Worm (Caenorhabditis elegans) whole organism, late embryonic: ENCODE measurements around the gene fbxl-1.

Experiments
- C38D4.7 ChIP-seq: fragments of 200-800 bp; sonication (Bioruptor generic); optimal IDR thresholded peaks from 2 replicates; lab custom pipeline; 2018; ENCODE audit warnings: mild to moderate bottlenecking, missing genetic modification characterization, moderate library complexity, missing compliant biosample characterization
- F13H6.1 ChIP-seq: sonication (generic microtip); optimal IDR thresholded peaks from 2 replicates; lab custom pipeline; 2016; ENCODE audit warnings: missing genetic modification characterization, missing compliant biosample characterization
- K02D7.2 ChIP-seq: sonication (generic microtip); optimal IDR thresholded peaks from 2 replicates; lab custom pipeline; 2017; ENCODE audit warnings: mild to moderate bottlenecking, missing genetic modification characterization, missing compliant biosample characterization
- T23F11.4 ChIP-seq: fragments of 200-800 bp; sonication (Bioruptor generic); optimal IDR thresholded peaks from 2 replicates; lab custom pipeline; 2018; ENCODE audit warnings: mild to moderate bottlenecking, missing genetic modification characterization, missing compliant biosample characterization
- Y22D7AL.16 ChIP-seq: sonication (generic microtip); optimal IDR thresholded peaks from 2 replicates; lab custom pipeline; 2016; ENCODE audit warnings: missing genetic modification characterization, missing compliant biosample characterization
- ahr-1 ChIP-seq: sonication (generic microtip); optimal IDR thresholded peaks from 2 replicates; lab custom pipeline; 2016; ENCODE audit warnings: missing genetic modification characterization, missing compliant biosample characterization
- ceh-14 ChIP-seq: sonication (generic microtip); optimal IDR thresholded peaks from 2 replicates; lab custom pipeline; 2016; ENCODE audit warnings: missing genotype, missing genetic modification characterization, missing compliant biosample characterization
- ceh-18 ChIP-seq: sonication (generic microtip); optimal IDR thresholded peaks from 2 replicates; lab custom pipeline; 2016; ENCODE audit warnings: missing genetic modification characterization, missing compliant biosample characterization
- ceh-2 ChIP-seq: sonication (generic microtip); optimal IDR thresholded peaks from 2 replicates; lab custom pipeline; 2016; ENCODE audit warnings: missing genotype, missing genetic modification characterization, missing compliant biosample characterization
- ceh-6 ChIP-seq: fragments of 200-800 bp; sonication (Bioruptor generic); optimal IDR thresholded peaks from 2 replicates; lab custom pipeline; 2018; ENCODE audit warnings: mild to moderate bottlenecking, missing genetic modification characterization, missing compliant biosample characterization
- dve-1 ChIP-seq: sonication (generic microtip); optimal IDR thresholded peaks from 2 replicates; lab custom pipeline; 2017; ENCODE audit warnings: antibody characterized with exemption, mild to moderate bottlenecking, missing genetic modification characterization, missing compliant biosample characterization
- ets-4 ChIP-seq: sonication (generic microtip); optimal IDR thresholded peaks from 2 replicates; lab custom pipeline; 2016; ENCODE audit warnings: missing genetic modification characterization, missing compliant biosample characterization
- eyg-1 ChIP-seq: sonication (generic microtip); optimal IDR thresholded peaks from 2 replicates; lab custom pipeline; 2016; ENCODE audit warnings: missing genotype, missing genetic modification characterization, missing compliant biosample characterization
- fkh-6 ChIP-seq: sonication (generic microtip); optimal IDR thresholded peaks from 2 replicates; lab custom pipeline; 2016; ENCODE audit warnings: missing genetic modification characterization, missing compliant biosample characterization
- gmeb-2 ChIP-seq: sonication (generic microtip); optimal IDR thresholded peaks from 2 replicates; lab custom pipeline; 2016; ENCODE audit warnings: missing genetic modification characterization, inconsistent platforms, missing compliant biosample characterization
- hlh-15 ChIP-seq: sonication (generic microtip); optimal IDR thresholded peaks from 2 replicates; lab custom pipeline; 2016; ENCODE audit warnings: missing genetic modification characterization, missing compliant biosample characterization
- hlh-30 ChIP-seq: sonication (generic microtip); optimal IDR thresholded peaks from 2 replicates; lab custom pipeline; 2017; ENCODE audit warnings: antibody characterized with exemption, missing genetic modification characterization, missing compliant biosample characterization; ENCODE audit not compliant: insufficient read depth
- hlh-8 ChIP-seq: sonication (generic microtip); optimal IDR thresholded peaks from 2 replicates; lab custom pipeline; 2016; ENCODE audit warnings: missing genotype, missing genetic modification characterization, missing compliant biosample characterization
- lim-6 ChIP-seq: sonication (generic microtip); optimal IDR thresholded peaks from 2 replicates; lab custom pipeline; 2016; ENCODE audit warnings: missing genetic modification characterization, missing compliant biosample characterization
- lin-11 ChIP-seq: fragments of 200-800 bp; sonication (Bioruptor generic); optimal IDR thresholded peaks from 2 replicates; lab custom pipeline; 2018; ENCODE audit warnings: mild to moderate bottlenecking, missing genetic modification characterization, missing compliant biosample characterization
- madf-2 ChIP-seq: sonication (generic microtip); optimal IDR thresholded peaks from 2 replicates; lab custom pipeline; 2017; ENCODE audit warnings: missing genetic modification characterization, missing compliant biosample characterization
- mec-3 ChIP-seq: sonication (generic microtip); optimal IDR thresholded peaks from 2 replicates; lab custom pipeline; 2016; ENCODE audit warnings: borderline replicate concordance, missing genetic modification characterization, missing compliant biosample characterization
- nfya-1 ChIP-seq: sonication (generic microtip); optimal IDR thresholded peaks from 2 replicates; lab custom pipeline; 2017; ENCODE audit warnings: missing genetic modification characterization, mild to moderate bottlenecking, missing compliant biosample characterization, antibody characterized with exemption, moderate library complexity
- nhr-11 ChIP-seq: fragments of 150-350 bp; optimal IDR thresholded peaks from 2 replicates; lab custom pipeline; 2014; ENCODE audit warnings: missing biosample characterization, missing genetic modification characterization
- nhr-232 ChIP-seq: sonication (generic microtip); optimal IDR thresholded peaks from 2 replicates; lab custom pipeline; 2016; ENCODE audit warnings: missing genetic modification characterization, missing compliant biosample characterization
- odd-2 ChIP-seq: sonication (generic microtip); optimal IDR thresholded peaks from 2 replicates; lab custom pipeline; 2017; ENCODE audit warnings: antibody characterized with exemption, mild to moderate bottlenecking, missing genetic modification characterization, missing compliant biosample characterization
- pax-1 ChIP-seq: fragments of 150-350 bp; optimal IDR thresholded peaks from 2 replicates; lab custom pipeline; 2014; ENCODE audit warnings: missing biosample characterization, missing genetic modification characterization
- pha-2 ChIP-seq: sonication (generic microtip); optimal IDR thresholded peaks from 2 replicates; lab custom pipeline; 2017; ENCODE audit warnings: mild to moderate bottlenecking, missing genetic modification characterization, missing compliant biosample characterization
- pha-4 ChIP-seq: fragments of 150-350 bp; optimal IDR thresholded peaks from 2 replicates; lab custom pipeline; 2018; ENCODE audit warnings: missing biosample characterization, missing genetic modification reagents, missing genetic modification characterization
- pqm-1 ChIP-seq: sonication (generic microtip); optimal IDR thresholded peaks from 2 replicates; lab custom pipeline; 2016; ENCODE audit warnings: missing genetic modification characterization, missing compliant biosample characterization
- pros-1 ChIP-seq: fragments of 150-350 bp; optimal IDR thresholded peaks from 2 replicates; lab custom pipeline; 2014; ENCODE audit warnings: missing biosample characterization, missing genetic modification reagents, missing genetic modification characterization
- ref-2 ChIP-seq: sonication (generic microtip); optimal IDR thresholded peaks from 2 replicates; lab custom pipeline; 2016; ENCODE audit warnings: missing genetic modification characterization, missing compliant biosample characterization
- sdc-2 ChIP-seq: sonication (generic microtip); optimal IDR thresholded peaks from 2 replicates; lab custom pipeline; 2016; ENCODE audit warnings: missing genotype, missing genetic modification characterization, missing compliant biosample characterization
- sox-2 ChIP-seq: fragments of 200-800 bp; sonication (Bioruptor generic); IDR thresholded peaks from 2 replicates; pipeline ENCODE4 v1.3.6; 2022; ENCODE audit warnings: missing genetic modification reagents, missing genetic modification characterization, missing compliant biosample characterization
- sox-4 ChIP-seq: sonication (generic microtip); optimal IDR thresholded peaks from 2 replicates; lab custom pipeline; 2017; ENCODE audit warnings: mild to moderate bottlenecking, missing genetic modification characterization, inconsistent platforms, missing compliant biosample characterization
- syd-9 ChIP-seq: sonication (generic microtip); optimal IDR thresholded peaks from 2 replicates; lab custom pipeline; 2016; ENCODE audit warnings: mild to moderate bottlenecking, missing genetic modification characterization, moderate library complexity, missing compliant biosample characterization
- tbx-7 ChIP-seq: sonication (generic microtip); optimal IDR thresholded peaks from 2 replicates; lab custom pipeline; 2016; ENCODE audit warnings: missing genotype, missing genetic modification characterization, missing compliant biosample characterization
- ttx-3 ChIP-seq: sonication (generic microtip); optimal IDR thresholded peaks from 2 replicates; lab custom pipeline; 2016; ENCODE audit warnings: missing genetic modification reagents, missing genetic modification characterization, missing compliant biosample characterization
- unc-3 ChIP-seq, 2 experiments: fragments of 200-800 bp in 1 of 2; sonication (Bioruptor generic) in 1 of 2; sonication (generic microtip) in 1 of 2; conservative IDR thresholded peaks in 1 of 2; optimal IDR thresholded peaks in 1 of 2; 2 replicates each; pipeline versions ENCODE4 v1.3.6 to Lab custom; 2016 to 2022; ENCODE audit warnings: missing compliant biosample characterization in 2 of 2, missing genetic modification characterization in 2 of 2, missing genetic modification reagents in 1 of 2
- unc-55 ChIP-seq: sonication (generic microtip); optimal IDR thresholded peaks from 2 replicates; lab custom pipeline; 2017; ENCODE audit warnings: missing biosample characterization, missing genetic modification reagents, missing genetic modification characterization
- unc-86 ChIP-seq: sonication (generic microtip); optimal IDR thresholded peaks from 2 replicates; lab custom pipeline; 2016; ENCODE audit warnings: missing genetic modification characterization, missing compliant biosample characterization
- ztf-16 ChIP-seq: sonication (generic microtip); optimal IDR thresholded peaks from 2 replicates; lab custom pipeline; 2017; ENCODE audit warnings: missing genetic modification characterization, missing compliant biosample characterization

The fbxl-1 gene

ce11 chrIII:8250007-8250683, 22.5 kb downstream of the fbxl-1 start, which contains the start of gene knl-1 (continued):
- no peak for TF ChIP-seq sdc-2
- no peak for TF ChIP-seq ceh-18 (tag; lab: Kevin White, UChicago)
- peak; percentile 20 for TF ChIP-seq madf-2 (tag; lab: Kevin White, UChicago)
- TF ChIP-seq unc-86 (tag; lab: Kevin White, UChicago): peak; percentile 25
- TF ChIP-seq ets-4 (tag; lab: Kevin White, UChicago): peak; percentile 65
- TF ChIP-seq dve-1 (tag; lab: Kevin White, UChicago): no peak
- TF ChIP-seq ttx-3: no peak
- TF ChIP-seq odd-2 (tag; lab: Kevin White, UChicago): no peak
- TF ChIP-seq ceh-14 (tag; lab: Kevin White, UChicago): peak; percentile 69
- no peak for TF ChIP-seq K02D7.2 (tag; lab: Kevin White, UChicago)
- TF ChIP-seq nhr-11 (tag; lab: Kevin White, UChicago): no peak
- TF ChIP-seq nfya-1 (tag; lab: Kevin White, UChicago): peak; percentile 33
- no peak for TF ChIP-seq lin-11 (tag; lab: Kevin White, UChicago)
- TF ChIP-seq ceh-2 (tag; lab: Kevin White, UChicago): peak; percentile 68
- TF ChIP-seq nhr-232: no peak
- TF ChIP-seq F13H6.1 (tag; lab: Kevin White, UChicago): peak; percentile 2
- no peak for TF ChIP-seq pqm-1 (tag; lab: Kevin White, UChicago)
- no peak for TF ChIP-seq sox-4 (tag; lab: Kevin White, UChicago)
- TF ChIP-seq unc-3 (GFP tag; conservative IDR thresholded peaks at IDR 0.05; lab: Robert Waterston, UW): no peak
- peak; percentile 21 for TF ChIP-seq unc-3 (tag; optimal IDR thresholded peaks at IDR 0.05; lab: Kevin White, UChicago)
- peak; percentile 65 for TF ChIP-seq hlh-8 (tag; lab: Kevin White, UChicago)
- no peak for TF ChIP-seq ref-2
- no peak for TF ChIP-seq hlh-15 (tag; lab: Kevin White, UChicago)
- TF ChIP-seq fkh-6 (tag; lab: Kevin White, UChicago): no peak
- TF ChIP-seq ztf-16 (tag; lab: Kevin White, UChicago): no peak

ce11 chrIII:8254938-8255337, 27.3 kb downstream of the fbxl-1 start, which contains the start of gene F09G8.5:
TSS of gene F09G8.5 (plus strand) at chrIII:8254975.
- TF ChIP-seq tbx-7 (tag; lab: Kevin White, UChicago) (no peak), lin-11 (tag; lab: Kevin White, UChicago) (no peak), K02D7.2 (tag; lab: Kevin White, UChicago) (no peak), hlh-15 (tag; lab: Kevin White, UChicago) (no peak), mec-3 (no peak), ahr-1 (tag; lab: Kevin White, UChicago) (no peak), ceh-6 (GFP tag; lab: Kevin White, UChicago) (no peak)

- TF ChIP-seq madf-2 (tag; lab: Kevin White, UChicago) (no peak), unc-55 (no peak), ahr-1 (tag; lab: Kevin White, UChicago) (no peak), fkh-6 (tag; lab: Kevin White, UChicago) (no peak), hlh-30 (tag; lab: Kevin White, UChicago) (no peak), unc-3 (GFP tag; conservative IDR thresholded peaks at IDR 0.05; lab: Robert Waterston, UW) (no peak), unc-3 (tag; optimal IDR thresholded peaks at IDR 0.05; lab: Kevin White, UChicago) (no peak), hlh-15 (tag; lab: Kevin White, UChicago) (no peak), tbx-7 (tag; lab: Kevin White, UChicago) (no peak)
These were observed 30.4 kb downstream of the fbxl-1 start, which contains the start of gene ncr-2 for ce11 chrIII:8258045-8258444. TSS of gene ncr-2 (plus strand) at chrIII:8258345.

ce11 chrIII:8262599-8262998, 35.0 kb downstream of the fbxl-1 start:
- TF ChIP-seq Y22D7AL.16 (no peak), ceh-6 (GFP tag; lab: Kevin White, UChicago) (no peak), pax-1 (tag; lab: Kevin White, UChicago) (no peak), syd-9 (tag; lab: Kevin White, UChicago) (peak; percentile 29), ceh-18 (tag; lab: Kevin White, UChicago) (no peak), unc-55 (no peak), sox-2 (GFP tag; lab: Robert Waterston, UW) (no peak), eyg-1 (tag; lab: Kevin White, UChicago) (no peak), mec-3 (no peak), pha-2 (tag; lab: Kevin White, UChicago) (no peak), T23F11.4 (no peak), pros-1 (tag; lab: Kevin White, UChicago) (no peak), C38D4.7 (GFP tag; lab: Kevin White, UChicago) (no peak), ceh-14 (tag; lab: Kevin White, UChicago) (no peak), pha-4 (tag; lab: Kevin White, UChicago) (no peak), ahr-1 (tag; lab: Kevin White, UChicago) (no peak), hlh-8 (tag; lab: Kevin White, UChicago) (no peak), ttx-3 (no peak), dve-1 (tag; lab: Kevin White, UChicago) (no peak), lim-6 (tag; lab: Kevin White, UChicago) (peak; percentile 14), fkh-6 (tag; lab: Kevin White, UChicago) (peak; percentile 25), gmeb-2 (tag; lab: Kevin White, UChicago) (no peak), hlh-15 (tag; lab: Kevin White, UChicago) (no peak)
